Worm (Caenorhabditis elegans) whole organism, L1 larva: ENCODE measurements around the gene F54A3.2.

Experiments used
- elt-2 ChIP-seq: sonication (generic microtip); optimal IDR thresholded peaks from 2 replicates; lab custom pipeline; 2016; ENCODE audit warnings: missing genetic modification characterization, mild to moderate bottlenecking, inconsistent platforms, missing compliant biosample characterization, missing genetic modification reagents
- lin-39 ChIP-seq: fragments of 150-350 bp; optimal IDR thresholded peaks from 2 replicates; lab custom pipeline; 2014; ENCODE audit warnings: missing biosample characterization, missing genetic modification reagents, missing genetic modification characterization
- mdl-1 ChIP-seq, 2 experiments: fragments of 150-350 bp; optimal IDR thresholded peaks; 2 replicates each; lab custom pipeline; 2014 to 2017; ENCODE audit warnings: missing biosample characterization in 2 of 2, missing genetic modification characterization in 2 of 2, inconsistent platforms in 1 of 2
- nhr-237 ChIP-seq: fragments of 150-350 bp; optimal IDR thresholded peaks from 2 replicates; lab custom pipeline; 2014; ENCODE audit warnings: missing biosample characterization, missing genetic modification characterization
- nhr-77 ChIP-seq: fragments of 150-350 bp; optimal IDR thresholded peaks from 2 replicates; lab custom pipeline; 2014; ENCODE audit warnings: missing biosample characterization, missing genetic modification characterization
- snpc-4 ChIP-seq: fragments of 150-350 bp; optimal IDR thresholded peaks from 2 replicates; lab custom pipeline; 2014; ENCODE audit warnings: missing biosample characterization, missing genetic modification characterization
- sup-37 ChIP-seq: fragments of 200-800 bp; sonication (Bioruptor generic); optimal IDR thresholded peaks from 2 replicates; lab custom pipeline; 2018; ENCODE audit warnings: mild to moderate bottlenecking, missing genetic modification characterization, missing compliant biosample characterization
- unc-130 ChIP-seq: fragments of 150-350 bp; optimal IDR thresholded peaks from 2 replicates; lab custom pipeline; 2017; ENCODE audit warnings: missing biosample characterization, missing genetic modification characterization, inconsistent platforms

DNA sequence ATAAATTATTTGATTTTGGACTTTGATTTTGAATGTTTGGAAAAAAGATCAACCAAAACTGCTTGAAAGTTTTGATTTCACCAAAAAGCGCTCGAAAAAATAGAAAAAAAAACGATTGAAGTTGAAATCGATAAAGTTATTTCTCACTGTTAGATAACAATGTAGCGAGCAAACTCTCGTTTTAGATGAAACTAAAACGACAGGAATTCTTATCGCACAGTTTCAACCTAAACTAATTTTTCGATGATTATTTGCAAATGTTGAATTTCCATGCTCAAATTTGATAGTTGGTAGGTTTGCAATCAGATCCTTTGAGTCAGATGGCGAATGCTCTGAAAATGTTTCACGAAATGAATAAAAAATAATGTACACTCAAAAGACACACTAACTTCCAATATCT lies 49.1 kb downstream of the F54A3.2 start:
- no peak for TF ChIP-seq nhr-77 (tag; lab: Kevin White, UChicago)
- no peak for TF ChIP-seq nhr-237 (tag; lab: Kevin White, UChicago)
- TF ChIP-seq elt-2 (tag; lab: Kevin White, UChicago) = peak; percentile 5
- no peak for TF ChIP-seq lin-39
- TF ChIP-seq mdl-1 (tag; optimal IDR thresholded peaks at IDR 0.05; lab: Kevin White, UChicago) = no peak
- no peak for TF ChIP-seq unc-130 (tag; lab: Kevin White, UChicago)
- TF ChIP-seq snpc-4 (tag; lab: Kevin White, UChicago) = no peak
- no peak for TF ChIP-seq sup-37
